Fruit fly (Drosophila melanogaster): ENCODE measurements around the gene CG15756.

dm6 chrX:13536776-13537175 lies 2.6 kb downstream of the CG15756 start:
- TF ChIP-seq CG7271 (tag; optimal IDR thresholded peaks at IDR 0.05), result no peak
- no peak for TF ChIP-seq CG17361 (GFP tag; IDR thresholded peaks at IDR 0.05)
- TF ChIP-seq ttk (GFP tag; IDR thresholded peaks at IDR 0.05), result no peak
- TF ChIP-seq Hmr (GFP tag; optimal IDR thresholded peaks at IDR 0.05), result no peak
- no peak for TF ChIP-seq Oli (tag; optimal IDR thresholded peaks at IDR 0.05)
- no peak for TF ChIP-seq Fer1 (GFP tag; optimal IDR thresholded peaks at IDR 0.05)
- TF ChIP-seq ham (GFP tag; IDR thresholded peaks at IDR 0.05), result no peak
- TF ChIP-seq so (GFP tag; IDR thresholded peaks at IDR 0.05), result no peak
- no peak for TF ChIP-seq usp (GFP tag; optimal IDR thresholded peaks at IDR 0.05)
- no peak for TF ChIP-seq CG8388 (GFP tag; optimal IDR thresholded peaks at IDR 0.05)
- TF ChIP-seq CG17568 (GFP tag; optimal IDR thresholded peaks at IDR 0.05), result no peak
- TF ChIP-seq CG17328 (GFP tag; IDR thresholded peaks at IDR 0.05), result no peak
- no peak for TF ChIP-seq Xbp1 (GFP tag; optimal IDR thresholded peaks at IDR 0.05)
- no peak for TF ChIP-seq Mrtf (GFP tag; IDR thresholded peaks at IDR 0.05)
